Worm (Caenorhabditis elegans): ENCODE results near the gene K07C11.10.

Gene K07C11.10

ce11 chrV:8247311-8248105 lies 20.8 kb upstream of the K07C11.10 start (continued):
- TF ChIP-seq tbp1 (GFP tag; optimal IDR thresholded peaks at IDR 0.05) (peak; percentile 88), F49E8.2 (tag; optimal IDR thresholded peaks at IDR 0.05; ENCODE audit: insufficient read depth) (peak; percentile 96), attf-3 (GFP tag; conservative IDR thresholded peaks at IDR 0.05) (0 out of 2 replicates have a peak, but pooled peaks have one; percentile 31), mes-4 (tag; optimal IDR thresholded peaks at IDR 0.05) (peak; percentile 29), F37B4.10 (GFP tag; IDR thresholded peaks at IDR 0.05) (no peak), chd-7 (tag; optimal IDR thresholded peaks at IDR 0.05) (no peak), B0019.2 (GFP tag; conservative IDR thresholded peaks at IDR 0.05) (no peak), zfh-2 (GFP tag; conservative IDR thresholded peaks at IDR 0.05) (no peak), rpc-1 (optimal IDR thresholded peaks at IDR 0.05) (peak; percentile 60), rpc-1 (tag; optimal IDR thresholded peaks at IDR 0.05) (peak; percentile 80), ztf-3 (GFP tag; optimal IDR thresholded peaks at IDR 0.05) (peak; percentile 46), ceh-91 (GFP tag; IDR thresholded peaks at IDR 0.05) (0 out of 2 replicates have a peak, but pooled peaks have one; percentile 24), ceh-40 (GFP tag; IDR thresholded peaks at IDR 0.05) (no peak), aptf-2 (GFP tag; conservative IDR thresholded peaks at IDR 0.05) (no peak), madf-3 (GFP tag; IDR thresholded peaks at IDR 0.05) (no peak), nfyb-1 (GFP tag; IDR thresholded peaks at IDR 0.05) (peak; percentile 64; the same call in 1 of the 2 replicates), ZK185.1 (tag; optimal IDR thresholded peaks at IDR 0.05; ENCODE audit: poor library complexity, severe bottlenecking) (peak; percentile 39), rcor-1 (GFP tag; IDR thresholded peaks at IDR 0.05) (peak; percentile 90), Y79H2A.3 (GFP tag; conservative IDR thresholded peaks at IDR 0.05) (no peak), nfya-1 (tag; optimal IDR thresholded peaks at IDR 0.05; ENCODE audit: borderline replicate concordance, insufficient read depth) (no peak), efl-1 (GFP tag; optimal IDR thresholded peaks at IDR 0.05) (peak; percentile 17), fkh-3 (tag; optimal IDR thresholded peaks at IDR 0.05) (no peak), Y67H2A.10 (GFP tag; conservative IDR thresholded peaks at IDR 0.05) (no peak), dpl-1 (GFP tag; optimal IDR thresholded peaks at IDR 0.05) (no peak), let-607 (tag; optimal IDR thresholded peaks at IDR 0.05) (no peak), ztf-18 (tag; optimal IDR thresholded peaks at IDR 0.05) (peak; percentile 61), ceh-58 (GFP tag; IDR thresholded peaks at IDR 0.05) (no peak), lin-35 (GFP tag; optimal IDR thresholded peaks at IDR 0.05) (peak in 2 of 3 experiments; percentile 42 to 47), hlh-12 (tag; optimal IDR thresholded peaks at IDR 0.05) (no peak), ceh-100 (GFP tag; IDR thresholded peaks at IDR 0.05) (peak; percentile 60; the same call in 1 of the 2 replicates), F22D6.2 (tag; optimal IDR thresholded peaks at IDR 0.05) (no peak), attf-6 (GFP tag; IDR thresholded peaks at IDR 0.05) (peak; percentile 94), F57A8.1 (GFP tag; optimal IDR thresholded peaks at IDR 0.05) (no peak), ceh-79 (tag; optimal IDR thresholded peaks at IDR 0.05) (no peak), cebp-1 (GFP tag; IDR thresholded peaks at IDR 0.05) (no peak), cebp-1 (tag; optimal IDR thresholded peaks at IDR 0.05) (peak; percentile 25), ztf-25 (GFP tag; IDR thresholded peaks at IDR 0.05) (no peak), die-1 (tag; optimal IDR thresholded peaks at IDR 0.05) (peak; percentile 49), ztf-22 (GFP tag; optimal IDR thresholded peaks at IDR 0.05) (no peak), hmg-1.2 (GFP tag; IDR thresholded peaks at IDR 0.05) (peak; percentile 90), pha-4 (tag; optimal IDR thresholded peaks at IDR 0.05) (no peak), egrh-3 (GFP tag; IDR thresholded peaks at IDR 0.05) (no peak), hsf-1 (GFP tag; IDR thresholded peaks at IDR 0.05) (peak; percentile 91), akir-1 (GFP tag; optimal IDR thresholded peaks at IDR 0.05) (no peak), snpc-3.4 (tag; optimal IDR thresholded peaks at IDR 0.05) (peak; percentile 97), C17E4.6 (GFP tag; IDR thresholded peaks at IDR 0.05) (peak; percentile 70), ets-4 (GFP tag; optimal IDR thresholded peaks at IDR 0.05) (no peak)

Measured in whole organism, young adult.